Fruit fly (Drosophila melanogaster) whole organism, adult: ENCODE measurements around the gene gcm.

Source experiments
- CG11617 ChIP-seq: fragments of 200-800 bp; sonication (Bioruptor generic); optimal IDR thresholded peaks from 2 replicates; lab custom pipeline; 2017; ENCODE audit warnings: mild to moderate bottlenecking, missing biosample characterization, missing genetic modification reagents, missing genetic modification characterization
- CG12768 ChIP-seq: fragments of 200-800 bp; sonication (Bioruptor generic); optimal IDR thresholded peaks from 2 replicates; lab custom pipeline; 2017; ENCODE audit warnings: missing biosample characterization, missing genetic modification characterization, mild to moderate bottlenecking, moderate library complexity, missing genetic modification reagents
- CG14711 ChIP-seq: fragments of 200-800 bp; sonication (Bioruptor generic); optimal IDR thresholded peaks from 2 replicates; lab custom pipeline; 2018; ENCODE audit warnings: missing biosample characterization, mild to moderate bottlenecking, missing genetic modification characterization, moderate library complexity
- CG1620 ChIP-seq: fragments of 200-800 bp; sonication (Bioruptor generic); optimal IDR thresholded peaks from 2 replicates; lab custom pipeline; 2016; ENCODE audit warnings: missing biosample characterization, missing genetic modification characterization
- CG33017 ChIP-seq: fragments of 200-800 bp; sonication (Bioruptor generic); optimal IDR thresholded peaks from 2 replicates; lab custom pipeline; 2018; ENCODE audit warnings: missing biosample characterization, mild to moderate bottlenecking, missing genetic modification characterization, moderate library complexity
- CG5204 ChIP-seq: fragments of 200-800 bp; sonication (Bioruptor generic); optimal IDR thresholded peaks from 2 replicates; lab custom pipeline; 2016; ENCODE audit warnings: missing biosample characterization, missing genetic modification characterization
- CG7045 ChIP-seq: fragments of 200-800 bp; sonication (Bioruptor generic); optimal IDR thresholded peaks from 2 replicates; lab custom pipeline; 2017; ENCODE audit warnings: missing biosample characterization, mild to moderate bottlenecking, missing genetic modification characterization
- Crg-1 ChIP-seq: fragments of 200-800 bp; sonication (Bioruptor generic); optimal IDR thresholded peaks from 2 replicates; lab custom pipeline; 2016; ENCODE audit warnings: missing biosample characterization, missing genetic modification characterization
- Hr96 ChIP-seq: fragments of 200-800 bp; sonication (Bioruptor generic); optimal IDR thresholded peaks from 2 replicates; lab custom pipeline; 2016; ENCODE audit warnings: missing biosample characterization, missing genetic modification characterization
- Mnt ChIP-seq: fragments of 200-800 bp; sonication (Bioruptor generic); optimal IDR thresholded peaks from 2 replicates; lab custom pipeline; 2016; ENCODE audit warnings: missing biosample characterization, mild to moderate bottlenecking, missing genetic modification characterization
- cic ChIP-seq: fragments of 200-800 bp; sonication (Bioruptor generic); optimal IDR thresholded peaks from 2 replicates; lab custom pipeline; 2017; ENCODE audit warnings: missing biosample characterization, mild to moderate bottlenecking, missing genetic modification characterization, moderate library complexity
- kay ChIP-seq: fragments of 200-800 bp; sonication (Bioruptor generic); peaks from one replicate; lab custom pipeline; 2016; ENCODE audit warnings: missing biosample characterization, missing genetic modification characterization, borderline replicate concordance
- toe ChIP-seq: fragments of 200-800 bp; sonication (Bioruptor generic); optimal IDR thresholded peaks from 2 replicates; lab custom pipeline; 2016; ENCODE audit warnings: missing biosample characterization, missing genetic modification characterization

DNA sequence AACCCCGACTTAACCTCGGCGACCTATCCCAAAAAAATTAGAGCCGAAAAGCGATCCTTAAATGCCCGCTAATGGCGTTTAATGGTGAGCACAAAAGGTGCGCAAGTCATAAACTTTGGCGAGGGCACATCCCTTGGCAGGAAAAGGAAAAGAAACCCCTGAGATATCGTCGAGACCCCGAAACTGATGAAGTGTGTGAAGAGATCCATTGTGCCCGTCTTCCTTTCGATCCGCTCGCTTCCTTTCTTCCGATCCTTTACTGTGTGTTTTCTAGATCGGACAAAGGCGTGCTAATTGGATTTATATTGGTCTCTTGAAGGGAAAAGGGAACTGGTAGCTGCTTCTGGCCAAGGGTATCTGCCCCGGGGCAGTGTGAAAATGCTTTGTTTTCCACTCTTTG lies 19.7 kb upstream of the gcm start:
- TF ChIP-seq CG14711 (tag; lab: Kevin White, UChicago) (no peak), toe (GFP tag; lab: Kevin White, UChicago) (no peak), CG5204 (GFP tag; lab: Kevin White, UChicago) (no peak), kay (GFP tag; lab: Kevin White, UChicago) (no peak), CG11617 (no peak), Hr96 (GFP tag; lab: Kevin White, UChicago) (no peak), CG12768 (no peak), cic (no peak), CG33017 (tag; lab: Kevin White, UChicago) (no peak), Mnt (GFP tag; lab: Kevin White, UChicago) (no peak), Crg-1 (GFP tag; lab: Kevin White, UChicago) (no peak), CG1620 (GFP tag; lab: Kevin White, UChicago) (no peak), CG7045 (GFP tag; lab: Kevin White, UChicago) (no peak)
